Worm (Caenorhabditis elegans): Measurements from ENCODE around the gene snt-2.

DNA sequence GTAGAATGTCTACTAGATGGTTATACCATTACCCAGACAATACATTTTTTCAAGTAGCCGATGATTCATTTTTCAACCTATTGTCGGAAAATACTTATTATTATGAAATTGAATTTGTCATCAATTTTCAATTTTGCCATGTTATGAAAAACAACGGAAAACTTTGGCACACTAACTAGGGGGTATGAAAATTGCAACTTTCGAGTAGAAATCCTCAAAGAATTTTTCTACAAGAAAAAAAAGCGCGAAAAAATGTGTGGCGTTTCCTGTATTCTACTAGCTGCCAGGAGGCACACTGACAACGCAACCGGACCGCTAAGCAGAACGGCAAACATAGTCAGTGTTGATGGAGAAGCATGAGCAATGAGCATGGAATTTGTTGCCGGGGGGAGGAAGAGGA lies 39.2 kb downstream of the snt-2 start:
- TF ChIP-seq ztf-23 (GFP tag; IDR thresholded peaks at IDR 0.05) = no peak
- TF ChIP-seq med-1 (GFP tag; optimal IDR thresholded peaks at IDR 0.05; ENCODE audit: insufficient read depth) = no peak
- no peak for TF ChIP-seq ztf-29 (GFP tag; IDR thresholded peaks at IDR 0.05)
- TF ChIP-seq cog-1 (tag; optimal IDR thresholded peaks at IDR 0.05) = no peak
